Worm (Caenorhabditis elegans): ENCODE data around the gene srv-10.
A peak's percentile ranks its signal among the peaks of the same experiment; 100 is the strongest.

The srv-10 gene

DNA sequence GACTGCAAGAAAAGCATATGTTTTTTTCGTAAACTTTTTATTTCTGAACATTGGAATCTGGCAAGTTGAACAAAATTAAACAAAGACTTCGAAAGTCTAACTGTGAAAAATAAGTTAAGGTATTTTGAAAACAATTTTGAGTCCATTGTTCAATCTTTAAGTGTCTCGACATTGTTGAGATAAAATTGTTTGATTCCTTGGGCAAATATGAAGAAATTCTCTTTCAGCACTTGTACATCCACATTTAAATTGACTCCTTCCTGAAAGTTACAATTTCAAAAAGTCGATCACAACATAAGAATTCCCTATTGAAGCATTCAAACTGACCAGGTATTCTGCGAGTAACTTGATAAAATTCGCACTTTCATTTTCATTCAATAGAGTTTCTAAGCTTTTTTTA, 7.6 kb upstream of the srv-10 start:
- TF ChIP-seq ceh-9 (tag; optimal IDR thresholded peaks at IDR 0.05) (no peak), ama-1 (optimal IDR thresholded peaks at IDR 0.05) (no peak), egl-27 (tag; optimal IDR thresholded peaks at IDR 0.05) (no peak), nhr-77 (tag; optimal IDR thresholded peaks at IDR 0.05) (peak; percentile 79), lsy-12 (tag; optimal IDR thresholded peaks at IDR 0.05) (no peak), ceh-82 (tag; optimal IDR thresholded peaks at IDR 0.05) (peak; percentile 39), nhr-28 (tag; optimal IDR thresholded peaks at IDR 0.05) (no peak), zag-1 (tag; optimal IDR thresholded peaks at IDR 0.05) (no peak), nhr-43 (tag; optimal IDR thresholded peaks at IDR 0.05; ENCODE audit: poor library complexity, severe bottlenecking) (peak; percentile 46), snpc-4 (tag; optimal IDR thresholded peaks at IDR 0.05) (no peak), mml-1 (tag; optimal IDR thresholded peaks at IDR 0.05) (no peak), nhr-237 (tag; optimal IDR thresholded peaks at IDR 0.05) (no peak), nhr-11 (tag; optimal IDR thresholded peaks at IDR 0.05) (no peak), lin-39 (tag; optimal IDR thresholded peaks at IDR 0.05) (no peak), R02D3.7 (tag; optimal IDR thresholded peaks at IDR 0.05) (no peak), ztf-4 (tag; optimal IDR thresholded peaks at IDR 0.05) (no peak), ceh-28 (tag; optimal IDR thresholded peaks at IDR 0.05) (no peak), nhr-25 (tag; optimal IDR thresholded peaks at IDR 0.05) (peak; percentile 4)

DNA sequence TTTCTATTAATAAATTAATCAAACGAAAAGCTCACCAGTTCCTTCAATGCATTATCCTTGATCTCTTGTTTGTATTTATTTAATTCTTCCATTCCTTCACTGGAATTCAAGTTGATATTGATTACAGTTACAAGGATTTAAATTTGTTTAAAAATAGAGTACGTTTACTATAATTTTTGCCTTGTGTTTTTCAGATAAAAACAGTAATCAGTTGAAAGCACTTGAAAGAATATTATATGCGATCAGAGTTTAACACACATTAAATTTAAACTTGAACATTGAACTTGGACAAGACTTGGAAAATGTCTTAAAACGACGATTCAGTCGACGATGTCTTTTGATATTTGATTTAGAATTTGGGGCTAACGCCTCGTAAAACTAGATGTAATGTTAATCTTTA, 6.2 kb upstream of the srv-10 start, which contains the start of gene F53F1.6:
F53F1.6 (minus strand) TSS at position 101 of the 400 bp plus-strand sequence.
- no peak for TF ChIP-seq nhr-25 (tag; optimal IDR thresholded peaks at IDR 0.05)
- no peak for TF ChIP-seq egl-27 (tag; optimal IDR thresholded peaks at IDR 0.05)
- TF ChIP-seq nhr-76 (tag; optimal IDR thresholded peaks at IDR 0.05), result no peak
- TF ChIP-seq fkh-2 (tag; optimal IDR thresholded peaks at IDR 0.05), result no peak
- no peak for TF ChIP-seq R02D3.7 (tag; optimal IDR thresholded peaks at IDR 0.05)
- TF ChIP-seq mml-1 (tag; optimal IDR thresholded peaks at IDR 0.05), result no peak
- no peak for TF ChIP-seq unc-62 (GFP tag; optimal IDR thresholded peaks at IDR 0.05)
- TF ChIP-seq elt-3 (tag; optimal IDR thresholded peaks at IDR 0.05), result no peak
- TF ChIP-seq nhr-67 (tag; optimal IDR thresholded peaks at IDR 0.05), result no peak
- TF ChIP-seq egl-5 (tag; optimal IDR thresholded peaks at IDR 0.05), result no peak
- TF ChIP-seq eor-1 (tag; optimal IDR thresholded peaks at IDR 0.05), result no peak
- TF ChIP-seq zag-1 (tag; optimal IDR thresholded peaks at IDR 0.05), result no peak

DNA sequence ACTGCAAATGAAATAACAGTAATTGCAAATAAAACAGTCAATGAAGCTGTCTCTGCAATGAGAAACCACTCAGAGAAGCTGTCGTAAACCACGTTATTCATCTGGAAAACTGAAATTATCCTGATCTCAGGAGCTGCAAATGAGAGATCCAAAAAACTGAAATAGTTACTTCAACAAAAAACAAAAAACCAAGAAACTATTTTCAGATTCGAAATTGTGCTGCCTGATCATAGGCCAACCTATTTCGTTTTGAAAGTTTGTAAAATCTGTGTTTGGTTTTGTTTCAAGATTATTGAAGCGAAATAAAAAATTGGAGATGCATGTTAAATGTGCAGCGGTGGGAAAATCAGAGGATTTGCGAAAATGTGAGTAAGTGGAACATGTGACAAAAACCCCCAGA, 3.1 kb upstream of the srv-10 start, which contains the start of gene srv-8:
srv-8 (minus strand) TSS at position 101 of the 400 bp plus-strand sequence.
- no peak for TF ChIP-seq snpc-4 (tag; optimal IDR thresholded peaks at IDR 0.05)
- no peak for TF ChIP-seq ZK546.5 (tag; optimal IDR thresholded peaks at IDR 0.05)
- no peak for TF ChIP-seq mdl-1 (tag; optimal IDR thresholded peaks at IDR 0.05)
- TF ChIP-seq nhr-77 (tag; optimal IDR thresholded peaks at IDR 0.05), result no peak
- no peak for TF ChIP-seq nhr-67 (tag; optimal IDR thresholded peaks at IDR 0.05)

DNA sequence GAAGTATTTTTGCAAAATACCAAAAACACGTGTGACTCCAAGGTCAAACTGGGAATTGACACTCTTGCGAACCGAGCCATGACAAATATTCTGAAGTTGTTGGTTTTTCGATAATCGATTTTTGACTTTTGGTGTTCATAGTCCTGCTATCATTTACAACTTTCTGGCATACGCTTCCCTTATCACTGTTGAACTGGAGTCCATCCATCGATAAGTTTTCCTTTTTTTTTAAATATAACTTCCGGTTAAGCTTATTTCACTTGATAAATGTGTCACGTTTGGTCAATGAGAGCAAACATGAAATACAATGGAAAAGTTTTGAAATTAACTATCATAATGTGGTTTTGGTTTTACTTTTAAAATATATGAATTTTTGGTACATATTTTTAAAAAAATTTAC, 2.0 kb upstream of the srv-10 start:
- peak; percentile 96 for TF ChIP-seq pqm-1 (tag; optimal IDR thresholded peaks at IDR 0.05)
- TF ChIP-seq jun-1 (tag; optimal IDR thresholded peaks at IDR 0.05), result peak; percentile 18
- TF ChIP-seq ceh-9 (tag; optimal IDR thresholded peaks at IDR 0.05), result no peak
- TF ChIP-seq unc-62 (GFP tag; optimal IDR thresholded peaks at IDR 0.05), result no peak
- TF ChIP-seq ceh-28 (tag; optimal IDR thresholded peaks at IDR 0.05), result no peak
- no peak for TF ChIP-seq lin-15B (tag; optimal IDR thresholded peaks at IDR 0.05)
- no peak for TF ChIP-seq egl-27 (tag; optimal IDR thresholded peaks at IDR 0.05)
- TF ChIP-seq nhr-237 (tag; optimal IDR thresholded peaks at IDR 0.05), result no peak
- no peak for TF ChIP-seq nhr-12 (tag; optimal IDR thresholded peaks at IDR 0.05)
- TF ChIP-seq daf-12 (tag; optimal IDR thresholded peaks at IDR 0.05), result no peak
- TF ChIP-seq skn-1 (tag; optimal IDR thresholded peaks at IDR 0.05), result no peak
- TF ChIP-seq fkh-10 (GFP tag; optimal IDR thresholded peaks at IDR 0.05), result no peak
- no peak for TF ChIP-seq nhr-28 (tag; optimal IDR thresholded peaks at IDR 0.05)
- no peak for TF ChIP-seq hmg-11 (tag; optimal IDR thresholded peaks at IDR 0.05)
- TF ChIP-seq nhr-76 (tag; optimal IDR thresholded peaks at IDR 0.05), result no peak
- no peak for TF ChIP-seq nhr-25 (tag; optimal IDR thresholded peaks at IDR 0.05)
- no peak for TF ChIP-seq elt-3 (tag; optimal IDR thresholded peaks at IDR 0.05)
- TF ChIP-seq eor-1 (tag; optimal IDR thresholded peaks at IDR 0.05), result no peak
- TF ChIP-seq elt-2 (tag; optimal IDR thresholded peaks at IDR 0.05), result peak; percentile 91
- no peak for TF ChIP-seq elt-1 (tag; optimal IDR thresholded peaks at IDR 0.05)

Measured in whole organism, L3 larva.